Worm (Caenorhabditis elegans): ENCODE measurements around the gene pgp-3.

Gene pgp-3

DNA sequence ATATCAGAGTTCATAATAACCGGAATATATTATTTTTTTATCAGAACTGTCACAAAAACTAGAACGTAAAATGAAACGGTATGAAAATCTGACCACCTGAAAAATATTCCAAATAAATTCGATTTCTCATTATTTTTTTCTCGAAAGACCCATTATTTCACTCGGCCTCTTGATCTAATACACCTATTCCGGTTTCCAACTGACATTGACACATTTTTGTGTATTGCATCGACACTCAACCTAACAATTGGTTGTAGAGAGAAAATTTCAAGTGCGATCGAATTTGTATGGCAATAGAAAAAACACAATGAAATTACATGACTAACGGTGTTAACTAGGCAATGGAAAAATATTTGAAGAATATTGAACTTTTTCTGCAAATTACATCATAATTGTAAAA is 34.0 kb downstream of the pgp-3 start:
- TF ChIP-seq ces-1 (GFP tag; optimal IDR thresholded peaks at IDR 0.05) (no peak), nhr-76 (tag; optimal IDR thresholded peaks at IDR 0.05) (no peak), flh-1 (GFP tag; optimal IDR thresholded peaks at IDR 0.05) (no peak), elt-1 (tag; optimal IDR thresholded peaks at IDR 0.05; ENCODE audit: borderline replicate concordance, insufficient read depth) (no peak), lsy-2 (tag; optimal IDR thresholded peaks at IDR 0.05) (no peak), ceh-83 (GFP tag; optimal IDR thresholded peaks at IDR 0.05) (no peak), lin-13 (tag; optimal IDR thresholded peaks at IDR 0.05) (no peak), sem-2 (GFP tag; optimal IDR thresholded peaks at IDR 0.05) (no peak), drap-1 (GFP tag; optimal IDR thresholded peaks at IDR 0.05) (no peak), mab-5 (tag; optimal IDR thresholded peaks at IDR 0.05) (no peak), mls-2 (tag; optimal IDR thresholded peaks at IDR 0.05) (no peak)

DNA sequence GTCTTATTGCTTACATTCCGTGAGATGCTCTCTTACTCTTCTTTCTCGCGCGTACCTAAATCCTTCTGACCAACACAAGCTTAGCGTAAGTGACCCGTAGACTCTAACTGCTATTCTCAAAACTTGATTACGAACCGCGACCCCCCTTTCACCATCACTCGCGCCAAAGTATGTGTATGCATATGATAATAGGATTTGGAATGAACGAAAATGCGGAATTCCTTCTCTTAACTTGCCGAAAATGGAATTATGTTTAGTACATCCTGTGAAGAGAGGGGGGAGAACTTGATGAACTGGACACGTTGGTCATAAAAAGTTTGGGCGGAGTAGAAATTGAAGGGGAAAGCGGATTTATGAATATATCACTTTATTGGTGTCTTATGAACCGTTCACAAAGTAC is 34.9 kb downstream of the pgp-3 start:
- peak; percentile 99 for TF ChIP-seq ces-1 (GFP tag; optimal IDR thresholded peaks at IDR 0.05)
- no peak for TF ChIP-seq ham-2 (GFP tag; optimal IDR thresholded peaks at IDR 0.05)

DNA sequence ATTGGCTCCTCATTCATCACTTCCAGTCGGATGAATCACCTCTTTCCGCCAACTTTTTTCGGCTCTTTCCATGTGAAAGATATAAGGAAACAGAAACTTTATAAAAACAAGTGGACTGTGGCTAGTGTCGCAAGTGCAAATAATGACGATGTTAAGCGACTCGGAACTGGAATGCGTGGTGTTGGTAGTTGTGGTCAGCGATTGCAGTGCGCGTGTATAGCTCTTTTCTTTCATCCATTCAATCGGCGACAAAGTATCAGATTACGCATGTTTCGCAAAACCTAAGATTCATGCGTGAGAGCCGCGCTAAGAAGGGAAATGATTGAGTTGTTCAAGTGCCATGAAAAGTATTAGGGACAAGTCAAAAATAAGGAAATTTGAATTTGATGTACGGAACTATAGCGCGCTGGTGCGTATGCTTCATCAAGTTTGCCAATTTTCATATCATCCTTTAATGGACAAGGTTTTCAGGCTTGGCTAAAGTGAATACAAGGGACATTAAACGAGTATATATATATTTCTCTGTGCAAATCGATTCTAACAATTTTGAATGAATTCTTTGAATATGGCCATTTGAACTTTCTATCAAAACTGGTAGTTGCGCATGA is 35.9 kb downstream of the pgp-3 start:
- no peak for TF ChIP-seq mls-2 (tag; optimal IDR thresholded peaks at IDR 0.05)
- TF ChIP-seq nhr-76 (tag; optimal IDR thresholded peaks at IDR 0.05): no peak
- peak; percentile 43 for TF ChIP-seq ces-1 (GFP tag; optimal IDR thresholded peaks at IDR 0.05)
- no peak for TF ChIP-seq mep-1 (tag; optimal IDR thresholded peaks at IDR 0.05)

DNA sequence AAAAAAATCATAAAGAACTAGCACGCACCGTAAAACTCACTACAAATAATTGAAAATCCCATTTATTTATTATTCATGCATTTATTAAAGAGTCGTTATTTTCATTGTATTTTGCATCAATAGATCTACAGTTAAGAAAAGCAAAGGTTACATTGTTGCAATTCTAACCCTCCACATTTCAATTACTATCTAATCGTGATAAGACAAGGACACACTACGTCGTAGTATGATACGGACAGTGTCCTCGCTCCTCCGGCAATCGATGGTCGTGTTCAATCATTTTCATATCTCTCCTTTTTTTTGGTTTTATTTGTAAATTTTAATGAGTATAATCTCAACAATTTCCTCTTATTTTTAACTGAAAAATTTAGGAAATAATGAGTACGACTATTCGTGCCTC is 41.0 kb downstream of the pgp-3 start, which contains the start of gene prx-12:
Gene prx-12, plus strand, starts transcription at position 371 of the 400 bp plus-strand sequence.
- no peak for TF ChIP-seq ztf-11 (tag; optimal IDR thresholded peaks at IDR 0.05)
- TF ChIP-seq cnd-1 (tag; optimal IDR thresholded peaks at IDR 0.05): no peak
- TF ChIP-seq unc-62 (GFP tag; optimal IDR thresholded peaks at IDR 0.05): no peak
- TF ChIP-seq nhr-2 (tag; optimal IDR thresholded peaks at IDR 0.05): no peak
- TF ChIP-seq sem-2 (GFP tag; optimal IDR thresholded peaks at IDR 0.05): no peak
- TF ChIP-seq nhr-76 (tag; optimal IDR thresholded peaks at IDR 0.05): no peak
- no peak for TF ChIP-seq nhr-237 (tag; optimal IDR thresholded peaks at IDR 0.05)
- no peak for TF ChIP-seq nhr-12 (tag; optimal IDR thresholded peaks at IDR 0.05)
- TF ChIP-seq tbx-8 (GFP tag; optimal IDR thresholded peaks at IDR 0.05): no peak
- TF ChIP-seq drap-1 (GFP tag; optimal IDR thresholded peaks at IDR 0.05): no peak
- no peak for TF ChIP-seq ceh-83 (GFP tag; optimal IDR thresholded peaks at IDR 0.05)
- TF ChIP-seq elt-1 (tag; optimal IDR thresholded peaks at IDR 0.05; ENCODE audit: borderline replicate concordance, insufficient read depth): no peak
- TF ChIP-seq ceh-43 (GFP tag; optimal IDR thresholded peaks at IDR 0.05): no peak

DNA sequence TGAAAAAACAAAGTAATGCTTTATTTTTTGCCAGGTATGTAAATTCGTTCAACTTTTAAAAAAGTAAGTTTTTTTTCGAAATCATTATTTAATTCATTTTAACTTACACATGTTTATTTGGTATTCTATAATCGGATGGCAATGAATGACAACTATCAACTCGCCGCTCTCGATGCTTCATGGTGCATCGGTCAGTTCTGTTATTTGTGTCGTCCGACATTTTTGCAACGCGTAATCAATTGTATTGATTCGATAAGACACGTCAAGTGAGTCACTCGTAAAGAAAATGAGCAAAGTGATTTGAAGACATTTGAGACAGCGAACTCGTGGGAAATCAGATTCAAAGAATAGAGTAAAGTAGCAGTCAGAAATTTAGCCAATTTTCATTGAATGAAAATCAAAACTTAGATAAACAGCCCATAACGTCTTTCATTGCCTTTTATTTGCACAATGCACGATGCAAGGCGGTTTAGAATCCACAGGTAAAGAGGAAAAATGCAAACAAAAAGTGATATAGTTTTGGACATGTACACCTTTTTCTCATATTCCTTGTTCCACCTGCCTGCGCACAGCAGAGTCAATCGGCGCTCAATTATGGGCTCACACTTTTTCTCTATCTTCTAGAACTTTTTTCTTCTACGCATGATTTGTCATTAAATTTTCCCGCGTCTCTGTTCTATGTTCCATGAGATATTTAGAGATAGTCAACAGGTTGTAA is 48.7 kb downstream of the pgp-3 start:
- TF ChIP-seq hlh-1 (tag; optimal IDR thresholded peaks at IDR 0.05) (no peak), elt-1 (tag; optimal IDR thresholded peaks at IDR 0.05; ENCODE audit: borderline replicate concordance, insufficient read depth) (no peak)

DNA sequence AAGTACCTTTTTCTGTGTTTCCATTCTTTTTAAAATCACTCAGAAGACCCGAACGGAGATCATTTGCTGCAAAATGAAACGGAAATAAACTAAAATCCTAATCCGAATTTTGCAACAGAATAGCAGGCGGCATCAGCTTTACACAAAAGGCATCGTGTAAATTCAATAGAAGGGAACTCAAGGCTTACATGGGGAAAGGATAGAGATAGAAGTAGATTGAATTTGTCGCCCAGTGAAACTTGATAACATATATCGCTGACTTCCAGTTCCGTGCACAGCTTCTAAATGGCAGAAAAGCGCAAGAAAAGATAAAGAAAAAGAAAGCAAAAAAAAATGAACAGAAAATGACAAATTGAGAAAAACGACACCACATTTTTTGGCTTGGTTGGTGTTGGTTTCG is 54.0 kb downstream of the pgp-3 start, which contains the start of gene slo-2:
Gene slo-2, minus strand, starts transcription at position 24 of the 400 bp plus-strand sequence.
- TF ChIP-seq nhr-28 (tag; optimal IDR thresholded peaks at IDR 0.05) (no peak), ces-1 (GFP tag; optimal IDR thresholded peaks at IDR 0.05) (peak; percentile 89)

All from whole organism, mixed stage, embryonic.